Fruit fly (Drosophila melanogaster): Measurements from ENCODE around the gene Cdc42.

Cdc42 gene

dm6 chrX:19694792-19695558 lies 1.9 kb upstream of the Cdc42 start, which contains the start of gene CG14229:
TSS of gene CG14229 (minus strand) at chrX:19695250.
- TF ChIP-seq CG8301 (tag; optimal IDR thresholded peaks at IDR 0.05) (peak; percentile 18), CG15710 (tag; optimal IDR thresholded peaks at IDR 0.05) (peak; percentile 7), CG34367 (tag; optimal IDR thresholded peaks at IDR 0.05) (no peak), Pif1B (GFP tag; optimal IDR thresholded peaks at IDR 0.05) (peak; percentile 22), EcR (GFP tag; optimal IDR thresholded peaks at IDR 0.05) (no peak), fd96Ca (GFP tag; IDR thresholded peaks at IDR 0.05) (no peak), CG12605 (GFP tag; IDR thresholded peaks at IDR 0.05) (peak; percentile 18; the same call in 1 of the 2 replicates), CG4496 (GFP tag; IDR thresholded peaks at IDR 0.05) (peak; percentile 79), CG17806 (tag; optimal IDR thresholded peaks at IDR 0.05) (peak; percentile 12), Ets98B (GFP tag; IDR thresholded peaks at IDR 0.05) (0 out of 2 replicates have a peak, but pooled peaks have one; percentile 45), Pif1A (GFP tag; optimal IDR thresholded peaks at IDR 0.05) (peak; percentile 3), Snoo (tag; optimal IDR thresholded peaks at IDR 0.05) (peak; percentile 15), CG9948 (tag; optimal IDR thresholded peaks at IDR 0.05) (no peak)

dm6 chrX:19697255-19697877 lies 475 bp downstream of the Cdc42 start:
- TF ChIP-seq D1 (tag; optimal IDR thresholded peaks at IDR 0.05) (no peak), Pif1A (GFP tag; optimal IDR thresholded peaks at IDR 0.05) (no peak), EcR (GFP tag; optimal IDR thresholded peaks at IDR 0.05) (no peak), fd96Ca (GFP tag; IDR thresholded peaks at IDR 0.05) (0 out of 3 replicates have a peak, but pooled peaks have one; percentile 23), CG15710 (tag; optimal IDR thresholded peaks at IDR 0.05) (no peak), CG8159 (tag; optimal IDR thresholded peaks at IDR 0.05) (no peak), Ets98B (GFP tag; IDR thresholded peaks at IDR 0.05) (no peak), CG17806 (tag; optimal IDR thresholded peaks at IDR 0.05) (no peak), CG12605 (GFP tag; IDR thresholded peaks at IDR 0.05) (no peak), CG14655 (GFP tag; optimal IDR thresholded peaks at IDR 0.05) (no peak), CG8301 (tag; optimal IDR thresholded peaks at IDR 0.05) (no peak), CG34367 (tag; optimal IDR thresholded peaks at IDR 0.05) (no peak), Pif1B (GFP tag; optimal IDR thresholded peaks at IDR 0.05) (no peak), CG32121 (GFP tag; IDR thresholded peaks at IDR 0.05) (no peak), CG9948 (tag; optimal IDR thresholded peaks at IDR 0.05) (no peak), CG4496 (GFP tag; IDR thresholded peaks at IDR 0.05) (0 out of 3 replicates have a peak, but pooled peaks have one; percentile 17), Snoo (tag; optimal IDR thresholded peaks at IDR 0.05) (no peak), CG13204 (GFP tag; optimal IDR thresholded peaks at IDR 0.05) (no peak)

- TF ChIP-seq Pif1A (GFP tag; optimal IDR thresholded peaks at IDR 0.05) (no peak), Ets98B (GFP tag; IDR thresholded peaks at IDR 0.05) (peak; percentile 34; the same call in 1 of the 2 replicates), CG14655 (GFP tag; optimal IDR thresholded peaks at IDR 0.05) (no peak), CG32121 (GFP tag; IDR thresholded peaks at IDR 0.05) (no peak), D1 (tag; optimal IDR thresholded peaks at IDR 0.05) (no peak), EcR (GFP tag; optimal IDR thresholded peaks at IDR 0.05) (no peak)
Measured at dm6 chrX:19701611-19702010, 4.7 kb downstream of the Cdc42 start, which contains the start of gene Tcs4. TSS of gene Tcs4 (minus strand) at chrX:19701755.

DNA sequence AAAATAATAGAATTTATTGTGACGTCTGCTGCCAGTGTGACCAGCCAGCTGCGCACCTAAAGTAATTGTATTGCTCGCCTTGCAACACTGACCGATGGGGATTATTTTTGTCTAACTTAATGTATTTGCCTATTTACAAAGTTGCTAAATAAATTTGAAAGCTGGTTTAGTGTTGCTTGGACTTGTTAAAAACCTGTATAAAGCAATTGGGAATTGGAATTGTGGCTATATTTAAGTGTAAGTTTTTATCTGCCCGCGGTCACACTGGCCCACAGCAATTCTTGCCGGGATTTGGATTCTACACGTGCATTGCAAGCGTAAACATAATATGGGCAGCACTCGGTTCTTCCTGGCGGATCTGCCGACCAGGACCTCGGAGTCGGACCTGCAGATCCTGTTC lies 7.2 kb downstream of the Cdc42 start, which contains the start of the genes CG14230 and CG14232:
Gene CG14230 (plus strand): TSS at position 94 of the 400 bp plus-strand sequence.
Gene CG14232 (minus strand): TSS at position 177 of the 400 bp plus-strand sequence.
- TF ChIP-seq CG15710 (tag; optimal IDR thresholded peaks at IDR 0.05) (peak; percentile 5), Pif1A (GFP tag; optimal IDR thresholded peaks at IDR 0.05) (no peak)

DNA sequence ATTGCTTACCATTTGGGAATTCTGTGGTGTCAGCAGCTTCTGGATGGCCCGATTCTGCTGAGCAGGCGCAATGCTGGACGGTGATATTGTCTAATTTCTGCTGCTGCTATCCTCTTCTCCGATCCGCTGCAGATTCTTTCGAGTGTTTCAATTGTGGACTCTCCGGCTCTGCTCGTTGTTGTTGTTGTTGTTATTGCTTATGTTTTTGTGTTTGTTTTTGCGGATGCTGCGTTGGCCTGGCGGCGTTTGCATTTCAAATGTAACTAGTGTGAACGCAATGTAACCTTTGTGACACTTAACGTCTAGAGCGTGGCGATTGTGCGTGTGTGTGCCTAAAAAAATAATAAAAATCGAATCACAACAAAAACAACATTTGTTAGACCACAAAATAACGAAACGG lies 15.0 kb downstream of the Cdc42 start:
- TF ChIP-seq CG14655 (GFP tag; optimal IDR thresholded peaks at IDR 0.05): no peak
- TF ChIP-seq CG4496 (GFP tag; IDR thresholded peaks at IDR 0.05): no peak
- no peak for TF ChIP-seq EcR (GFP tag; optimal IDR thresholded peaks at IDR 0.05)
- TF ChIP-seq CG13204 (GFP tag; optimal IDR thresholded peaks at IDR 0.05): no peak
- no peak for TF ChIP-seq D1 (tag; optimal IDR thresholded peaks at IDR 0.05)
- no peak for TF ChIP-seq Pif1A (GFP tag; optimal IDR thresholded peaks at IDR 0.05)
- no peak for TF ChIP-seq rn (GFP tag; IDR thresholded peaks at IDR 0.05)
- no peak for TF ChIP-seq CG15710 (tag; optimal IDR thresholded peaks at IDR 0.05)
- TF ChIP-seq gl (tag; optimal IDR thresholded peaks at IDR 0.05): no peak
- no peak for TF ChIP-seq Ets98B (GFP tag; IDR thresholded peaks at IDR 0.05)
- no peak for TF ChIP-seq CG9948 (tag; optimal IDR thresholded peaks at IDR 0.05)

- TF ChIP-seq CG32121 (GFP tag; IDR thresholded peaks at IDR 0.05): peak; percentile 47; the same call in 1 of the 2 replicates
- no peak for TF ChIP-seq Ets98B (GFP tag; IDR thresholded peaks at IDR 0.05)
- TF ChIP-seq CG13204 (GFP tag; optimal IDR thresholded peaks at IDR 0.05): peak; percentile 15
Measured at dm6 chrX:19712898-19713627, 16.2 kb downstream of the Cdc42 start, which contains the start of gene meso18E. TSS of gene meso18E (minus strand) at chrX:19713045.

Measured in whole organism, pupa.